Fruit fly (Drosophila melanogaster): ENCODE measurements around the gene CG33099.

- TF ChIP-seq Hr78 (GFP tag; optimal IDR thresholded peaks at IDR 0.05) (no peak), dl (GFP tag; optimal IDR thresholded peaks at IDR 0.05; ENCODE audit: insufficient read depth in 1 of 2, partially characterized antibody in 2 of 2) (no peak), usp (GFP tag; optimal IDR thresholded peaks at IDR 0.05) (no peak), woc (GFP tag; optimal IDR thresholded peaks at IDR 0.05) (no peak), CrebA (GFP tag; optimal IDR thresholded peaks at IDR 0.05; ENCODE audit: borderline replicate concordance) (no peak), h (GFP tag; optimal IDR thresholded peaks at IDR 0.05) (no peak), CG9705 (GFP tag; optimal IDR thresholded peaks at IDR 0.05) (no peak), HLH106 (tag; optimal IDR thresholded peaks at IDR 0.05) (no peak)
Observed at dm6 chr3R:22525546-22526352, 4.6 kb downstream of the CG33099 start.

All from whole organism, wandering third instar larva.